Worm (Caenorhabditis elegans): ENCODE data around the gene ZK795.3.

DNA sequence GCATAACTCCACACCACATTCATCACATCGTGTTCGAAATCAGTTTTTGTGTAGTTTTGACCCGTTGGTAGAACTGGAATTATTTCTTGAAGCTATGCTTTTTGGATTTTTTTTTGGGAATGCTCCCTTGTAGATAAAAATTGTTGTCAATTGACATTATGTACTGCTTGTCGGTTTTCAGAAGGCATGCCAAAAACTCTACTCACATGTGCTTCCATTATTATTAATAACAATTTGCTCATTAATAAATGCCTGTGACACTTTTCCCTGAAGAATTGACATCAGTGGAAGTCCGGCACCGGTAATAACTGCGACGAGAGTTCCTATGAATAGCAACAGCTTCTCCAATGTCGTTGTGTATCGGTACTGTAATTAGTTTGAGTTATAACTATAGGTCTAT lies 37.8 kb downstream of the ZK795.3 start:
- TF ChIP-seq him-1 (tag; optimal IDR thresholded peaks at IDR 0.05) (no peak), W03F9.2 (tag; optimal IDR thresholded peaks at IDR 0.05) (no peak), dao-5 (tag; optimal IDR thresholded peaks at IDR 0.05) (no peak)

Data from whole organism, L4/young adult.